Worm (Caenorhabditis elegans): ENCODE data around the gene T24A6.17.

DNA sequence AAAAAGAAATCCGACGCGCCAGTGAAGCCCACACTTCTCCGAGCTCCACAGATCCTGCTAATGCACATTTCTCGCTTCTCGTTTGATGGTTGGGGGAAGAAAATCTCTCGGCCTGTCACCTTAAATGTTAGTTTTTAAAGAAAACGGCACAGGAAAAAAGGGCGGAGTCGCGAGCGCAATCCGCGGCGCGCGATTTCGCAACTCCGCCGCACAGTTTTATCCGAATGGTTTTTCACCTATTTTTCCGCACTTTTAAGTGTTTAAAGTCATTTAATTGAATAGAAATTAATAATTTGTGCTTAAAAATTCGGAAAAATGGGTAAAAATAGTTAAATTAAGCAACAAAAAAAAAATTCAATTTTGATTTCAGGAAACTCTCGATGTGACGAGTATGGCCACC is 23.4 kb upstream of the T24A6.17 start:
- TF ChIP-seq ama-1 (optimal IDR thresholded peaks at IDR 0.05) (no peak), ama-1 (GFP tag; optimal IDR thresholded peaks at IDR 0.05) (no peak), hmg-1.2 (GFP tag; IDR thresholded peaks at IDR 0.05) (0 out of 2 replicates have a peak, but pooled peaks have one; percentile 11)
